Fruit fly (Drosophila melanogaster): Measurements from ENCODE around the gene Vps13B.

dm6 chr3R:29903775-29904356 lies 31.9 kb upstream of the Vps13B start, which contains the start of gene CG15517:
- no peak for TF ChIP-seq CG33017 (tag; optimal IDR thresholded peaks at IDR 0.05)
- TF ChIP-seq bab1 (GFP tag; optimal IDR thresholded peaks at IDR 0.05): peak; percentile 30
- no peak for TF ChIP-seq tj (GFP tag; optimal IDR thresholded peaks at IDR 0.05)
- TF ChIP-seq Crg-1 (GFP tag; optimal IDR thresholded peaks at IDR 0.05): no peak
- no peak for TF ChIP-seq cic (GFP tag; optimal IDR thresholded peaks at IDR 0.05)
- no peak for TF ChIP-seq CG7101 (tag; optimal IDR thresholded peaks at IDR 0.05)
- no peak for TF ChIP-seq CG14711 (tag; optimal IDR thresholded peaks at IDR 0.05)
